Worm (Caenorhabditis elegans) whole organism, early embryonic: Measurements from ENCODE around the gene C14E2.7.

ENCODE experiments used
- B0310.2 ChIP-seq: sonication (generic microtip); optimal IDR thresholded peaks from 2 replicates; lab custom pipeline; 2016; ENCODE audit warnings: mild to moderate bottlenecking, missing genetic modification characterization, missing compliant biosample characterization
- F13C5.2 ChIP-seq: sonication (generic microtip); optimal IDR thresholded peaks from 2 replicates; lab custom pipeline; 2017; ENCODE audit warnings: mild to moderate bottlenecking, missing genetic modification characterization, inconsistent platforms, missing compliant biosample characterization
- aly-1 ChIP-seq: sonication (generic microtip); optimal IDR thresholded peaks from 2 replicates; lab custom pipeline; 2016; ENCODE audit warnings: missing genetic modification characterization, missing compliant biosample characterization
- ama-1 ChIP-seq: fragments of 150-350 bp; optimal IDR thresholded peaks from 2 replicates; lab custom pipeline; 2014
- ceh-13 ChIP-seq: fragments of 200-800 bp; sonication (Bioruptor generic); optimal IDR thresholded peaks from 2 replicates; lab custom pipeline; 2018; ENCODE audit warnings: mild to moderate bottlenecking, missing genetic modification characterization, missing compliant biosample characterization
- ceh-36 ChIP-seq: sonication (generic microtip); optimal IDR thresholded peaks from 2 replicates; lab custom pipeline; 2016; ENCODE audit warnings: missing genetic modification characterization, inconsistent platforms, missing compliant biosample characterization
- ets-7 ChIP-seq: sonication (generic microtip); optimal IDR thresholded peaks from 2 replicates; lab custom pipeline; 2016; ENCODE audit warnings: missing genotype, missing genetic modification characterization, missing compliant biosample characterization
- flt-1 ChIP-seq: fragments of 200-800 bp; sonication (Bioruptor generic); IDR thresholded peaks from 2 replicates; pipeline ENCODE4 v1.3.6; 2022; ENCODE audit warnings: missing genetic modification characterization, missing compliant biosample characterization
- hmbx-1 ChIP-seq: sonication (generic microtip); optimal IDR thresholded peaks from 2 replicates; lab custom pipeline; 2016; ENCODE audit warnings: mild to moderate bottlenecking, missing genetic modification characterization, missing compliant biosample characterization
- hmg-4 ChIP-seq: fragments of 200-800 bp; sonication (Bioruptor generic); optimal IDR thresholded peaks from 2 replicates; lab custom pipeline; 2018; ENCODE audit warnings: mild to moderate bottlenecking, missing genetic modification characterization, missing compliant biosample characterization
- hnd-1 ChIP-seq: sonication (generic microtip); optimal IDR thresholded peaks from 2 replicates; lab custom pipeline; 2016; ENCODE audit warnings: missing genetic modification characterization, missing compliant biosample characterization
- pes-1 ChIP-seq: fragments of 200-800 bp; sonication (Bioruptor generic); IDR thresholded peaks from 2 replicates; pipeline ENCODE4 v1.3.6; 2022; ENCODE audit warnings: missing genetic modification reagents, missing genetic modification characterization, missing compliant biosample characterization
- scrt-1 ChIP-seq: fragments of 200-800 bp; sonication (Bioruptor generic); IDR thresholded peaks from 2 replicates; pipeline ENCODE4 v1.3.6; 2022; ENCODE audit warnings: missing genetic modification characterization, missing compliant biosample characterization
- sea-1 ChIP-seq: fragments of 200-800 bp; sonication (Bioruptor generic); conservative IDR thresholded peaks from 2 replicates; pipeline ENCODE4 v1.3.6; 2022; ENCODE audit warnings: missing genetic modification characterization, missing compliant biosample characterization
- tbx-11 ChIP-seq: fragments of 200-800 bp; sonication (Bioruptor generic); IDR thresholded peaks from 2 replicates; pipeline ENCODE4 v1.3.6; 2022; ENCODE audit warnings: missing genetic modification characterization, missing compliant biosample characterization
- tbx-37 ChIP-seq: fragments of 200-800 bp; sonication (Bioruptor generic); conservative IDR thresholded peaks from 2 replicates; pipeline ENCODE4 v1.3.6; 2022; ENCODE audit warnings: missing genetic modification reagents, missing genetic modification characterization, missing compliant biosample characterization
- tra-4 ChIP-seq: sonication (generic microtip); optimal IDR thresholded peaks from 2 replicates; lab custom pipeline; 2017; ENCODE audit warnings: missing genetic modification characterization, missing compliant biosample characterization

C14E2.7 gene

ce11 chrX:1857777-1858176 lies 41.6 kb downstream of the C14E2.7 start:
- TF ChIP-seq flt-1 (GFP tag; lab: Robert Waterston, UW) (no peak), scrt-1 (no peak), B0310.2 (tag; lab: Kevin White, UChicago) (no peak), tbx-11 (GFP tag; lab: Robert Waterston, UW) (no peak), ama-1 (no peak), aly-1 (no peak), tra-4 (no peak), tbx-37 (GFP tag; lab: Robert Waterston, UW) (no peak), hnd-1 (tag; lab: Kevin White, UChicago) (no peak), F13C5.2 (tag; lab: Kevin White, UChicago) (no peak), hmg-4 (GFP tag; lab: Kevin White, UChicago) (no peak), pes-1 (GFP tag; lab: Robert Waterston, UW) (no peak), ceh-13 (no peak)

- TF ChIP-seq tra-4 (peak; percentile 59), ceh-36 (tag; lab: Kevin White, UChicago) (peak; percentile 73), aly-1 (peak; percentile 86), hmbx-1 (tag; lab: Kevin White, UChicago) (no peak), tbx-11 (GFP tag; lab: Robert Waterston, UW) (peak; percentile 88), B0310.2 (tag; lab: Kevin White, UChicago) (peak; percentile 63), sea-1 (peak; percentile 91), flt-1 (GFP tag; lab: Robert Waterston, UW) (peak; percentile 89), hmg-4 (GFP tag; lab: Kevin White, UChicago) (peak; percentile 88), scrt-1 (peak; percentile 90), ceh-13 (peak; percentile 73), pes-1 (GFP tag; lab: Robert Waterston, UW) (peak; percentile 91), ama-1 (no peak), F13C5.2 (tag; lab: Kevin White, UChicago) (peak; percentile 87), ets-7 (tag; lab: Kevin White, UChicago) (peak; percentile 79), hnd-1 (tag; lab: Kevin White, UChicago) (peak; percentile 57), tbx-37 (GFP tag; lab: Robert Waterston, UW) (peak; percentile 85)
Measured at ce11 chrX:1858616-1859015, 42.4 kb downstream of the C14E2.7 start.

- TF ChIP-seq hmbx-1 (tag; lab: Kevin White, UChicago) (no peak), pes-1 (GFP tag; lab: Robert Waterston, UW) (no peak), scrt-1 (no peak), ets-7 (tag; lab: Kevin White, UChicago) (no peak), tra-4 (no peak), tbx-11 (GFP tag; lab: Robert Waterston, UW) (no peak), B0310.2 (tag; lab: Kevin White, UChicago) (no peak), hmg-4 (GFP tag; lab: Kevin White, UChicago) (no peak), aly-1 (no peak), ceh-36 (tag; lab: Kevin White, UChicago) (no peak), tbx-37 (GFP tag; lab: Robert Waterston, UW) (no peak), ceh-13 (no peak)
Measured at ce11 chrX:1860422-1860821, 44.2 kb downstream of the C14E2.7 start, which contains the start of gene T26C11.8. TSS of gene T26C11.8 (plus strand) at chrX:1860722.

- TF ChIP-seq ceh-36 (tag; lab: Kevin White, UChicago): no peak
Measured at ce11 chrX:1864946-1865345, 48.7 kb downstream of the C14E2.7 start, which contains the start of gene tbx-41. TSS of gene tbx-41 (plus strand) at chrX:1865246.
